Worm (Caenorhabditis elegans) whole organism, mixed stage, embryonic: ENCODE measurements around the gene Y79H2A.12.

ENCODE experiments used
- M03D4.4 ChIP-seq: sonication (generic microtip); optimal IDR thresholded peaks from 2 replicates; lab custom pipeline; 2017; ENCODE audit warnings: mild to moderate bottlenecking, missing genetic modification characterization, missing compliant biosample characterization
- bed-3 ChIP-seq: fragments of 200-800 bp; sonication (Bioruptor generic); optimal IDR thresholded peaks from 3 replicates; lab custom pipeline; 2018; ENCODE audit warnings: mild to moderate bottlenecking, missing genetic modification characterization, moderate library complexity, missing compliant biosample characterization
- blmp-1 ChIP-seq: fragments of 150-350 bp; optimal IDR thresholded peaks from 2 replicates; lab custom pipeline; 2014; ENCODE audit warnings: missing biosample characterization, missing genetic modification characterization
- ceh-39 ChIP-seq: fragments of 150-350 bp; optimal IDR thresholded peaks from 2 replicates; lab custom pipeline; 2014; ENCODE audit warnings: missing biosample characterization, missing genetic modification characterization
- ceh-43 ChIP-seq: fragments of 200-800 bp; sonication (Bioruptor generic); optimal IDR thresholded peaks from 2 replicates; lab custom pipeline; 2018; ENCODE audit warnings: mild to moderate bottlenecking, missing genetic modification characterization, moderate library complexity, missing compliant biosample characterization
- ces-1 ChIP-seq: fragments of 150-350 bp; optimal IDR thresholded peaks from 2 replicates; lab custom pipeline; 2014; ENCODE audit warnings: missing biosample characterization, missing genetic modification reagents, missing genetic modification characterization
- cnd-1 ChIP-seq: fragments of 200-800 bp; sonication (Bioruptor generic); optimal IDR thresholded peaks from 2 replicates; lab custom pipeline; 2018; ENCODE audit warnings: mild to moderate bottlenecking, missing genetic modification characterization, missing compliant biosample characterization
- drap-1 ChIP-seq: fragments of 200-800 bp; sonication (Bioruptor generic); optimal IDR thresholded peaks from 3 replicates; lab custom pipeline; 2018; ENCODE audit warnings: mild to moderate bottlenecking, missing genetic modification characterization, missing compliant biosample characterization
- elt-1 ChIP-seq: sonication (generic microtip); optimal IDR thresholded peaks from 2 replicates; lab custom pipeline; 2017; ENCODE audit warnings: missing genetic modification characterization, mild to moderate bottlenecking, missing compliant biosample characterization, antibody characterized with exemption, moderate library complexity, borderline replicate concordance; ENCODE audit not compliant: insufficient read depth
- elt-3 ChIP-seq: fragments of 150-350 bp; optimal IDR thresholded peaks from 2 replicates; lab custom pipeline; 2014; ENCODE audit warnings: missing biosample characterization, missing genetic modification characterization
- flh-1 ChIP-seq: fragments of 200-800 bp; sonication (Bioruptor generic); optimal IDR thresholded peaks from 2 replicates; lab custom pipeline; 2018; ENCODE audit warnings: mild to moderate bottlenecking, missing genetic modification characterization, moderate library complexity, missing compliant biosample characterization
- ham-2 ChIP-seq: fragments of 200-800 bp; sonication (Bioruptor generic); optimal IDR thresholded peaks from 2 replicates; lab custom pipeline; 2018; ENCODE audit warnings: mild to moderate bottlenecking, missing genetic modification characterization, missing compliant biosample characterization
- hlh-1 ChIP-seq: fragments of 150-350 bp; optimal IDR thresholded peaks from 2 replicates; lab custom pipeline; 2014; ENCODE audit warnings: missing biosample characterization, missing genetic modification reagents, missing genetic modification characterization
- lin-13 ChIP-seq: fragments of 150-350 bp; optimal IDR thresholded peaks from 2 replicates; lab custom pipeline; 2014; ENCODE audit warnings: missing biosample characterization, missing genetic modification characterization
- lsy-2 ChIP-seq: fragments of 150-350 bp; optimal IDR thresholded peaks from 2 replicates; lab custom pipeline; 2014; ENCODE audit warnings: missing biosample characterization, missing genetic modification characterization
- mab-5 ChIP-seq: fragments of 150-350 bp; optimal IDR thresholded peaks from 2 replicates; lab custom pipeline; 2014; ENCODE audit warnings: missing biosample characterization, missing genetic modification characterization
- mep-1 ChIP-seq: fragments of 150-350 bp; optimal IDR thresholded peaks from 2 replicates; lab custom pipeline; 2017; ENCODE audit warnings: missing biosample characterization, missing genetic modification reagents, missing genetic modification characterization, inconsistent platforms
- mls-2 ChIP-seq: sonication (generic microtip); optimal IDR thresholded peaks from 2 replicates; lab custom pipeline; 2016; ENCODE audit warnings: mild to moderate bottlenecking, missing genetic modification characterization, moderate library complexity, missing compliant biosample characterization
- nhr-12 ChIP-seq: fragments of 150-350 bp; optimal IDR thresholded peaks from 2 replicates; lab custom pipeline; 2014; ENCODE audit warnings: missing biosample characterization, missing genetic modification characterization
- nhr-237 ChIP-seq: fragments of 150-350 bp; optimal IDR thresholded peaks from 2 replicates; lab custom pipeline; 2014; ENCODE audit warnings: missing biosample characterization, missing genetic modification characterization
- nhr-28 ChIP-seq: fragments of 150-350 bp; optimal IDR thresholded peaks from 2 replicates; lab custom pipeline; 2014; ENCODE audit warnings: missing biosample characterization, missing genetic modification characterization
- nhr-76 ChIP-seq: sonication (generic microtip); optimal IDR thresholded peaks from 2 replicates; lab custom pipeline; 2017; ENCODE audit warnings: missing biosample characterization, missing genetic modification characterization
- pha-4 ChIP-seq: fragments of 150-350 bp; optimal IDR thresholded peaks from 2 replicates; lab custom pipeline; 2018; ENCODE audit warnings: missing biosample characterization, missing genetic modification reagents, missing genetic modification characterization
- sem-2 ChIP-seq: fragments of 200-800 bp; sonication (Bioruptor generic); optimal IDR thresholded peaks from 2 replicates; lab custom pipeline; 2018; ENCODE audit warnings: mild to moderate bottlenecking, missing genetic modification characterization, missing compliant biosample characterization
- snpc-4 ChIP-seq: fragments of 150-350 bp; optimal IDR thresholded peaks from 2 replicates; lab custom pipeline; 2014; ENCODE audit warnings: missing biosample characterization, missing genetic modification characterization
- sptf-1 ChIP-seq: sonication (generic microtip); optimal IDR thresholded peaks from 2 replicates; lab custom pipeline; 2017; ENCODE audit warnings: mild to moderate bottlenecking, missing genetic modification characterization, moderate library complexity, missing compliant biosample characterization
- tbx-8 ChIP-seq: fragments of 200-800 bp; sonication (Bioruptor generic); optimal IDR thresholded peaks from 2 replicates; lab custom pipeline; 2018; ENCODE audit warnings: mild to moderate bottlenecking, missing genetic modification characterization, moderate library complexity, missing compliant biosample characterization
- unc-120 ChIP-seq: sonication (generic microtip); optimal IDR thresholded peaks from 2 replicates; lab custom pipeline; 2017; ENCODE audit warnings: missing genetic modification characterization, missing compliant biosample characterization; ENCODE audit not compliant: poor library complexity, severe bottlenecking
- unc-39 ChIP-seq: fragments of 150-350 bp; optimal IDR thresholded peaks from 2 replicates; lab custom pipeline; 2014; ENCODE audit warnings: missing biosample characterization, missing genetic modification characterization
- unc-62 ChIP-seq: fragments of 150-350 bp; optimal IDR thresholded peaks from 2 replicates; lab custom pipeline; 2014; ENCODE audit warnings: missing biosample characterization, missing genetic modification reagents, missing genetic modification characterization
- zip-8 ChIP-seq: fragments of 150-350 bp; optimal IDR thresholded peaks from 2 replicates; lab custom pipeline; 2014; ENCODE audit warnings: missing biosample characterization, missing genetic modification characterization
- ztf-11 ChIP-seq: fragments of 150-350 bp; optimal IDR thresholded peaks from 2 replicates; lab custom pipeline; 2014; ENCODE audit warnings: missing biosample characterization, missing genetic modification characterization

Gene Y79H2A.12

ce11 chrIII:12013718-12014117 is 15.0 kb downstream of the Y79H2A.12 start:
- TF ChIP-seq elt-1 (tag; lab: Kevin White, UChicago): no peak
- no peak for TF ChIP-seq hlh-1 (tag; lab: Kevin White, UChicago)
- TF ChIP-seq nhr-237: no peak
- TF ChIP-seq drap-1 (GFP tag; lab: Kevin White, UChicago): no peak
- TF ChIP-seq lin-13 (tag; lab: Kevin White, UChicago): no peak
- no peak for TF ChIP-seq elt-3 (tag; lab: Kevin White, UChicago)
- no peak for TF ChIP-seq mls-2 (tag; lab: Kevin White, UChicago)
- no peak for TF ChIP-seq ham-2 (GFP tag; lab: Kevin White, UChicago)
- TF ChIP-seq pha-4 (tag; lab: Kevin White, UChicago): no peak
- no peak for TF ChIP-seq snpc-4
- TF ChIP-seq unc-120 (tag; lab: Kevin White, UChicago): no peak
- no peak for TF ChIP-seq sem-2 (GFP tag; lab: Kevin White, UChicago)
- TF ChIP-seq unc-62 (GFP tag; lab: Kevin White, UChicago): no peak

ce11 chrIII:12013054-12013453 is 15.6 kb downstream of the Y79H2A.12 start:
- TF ChIP-seq mep-1 (tag; lab: Kevin White, UChicago) (no peak), unc-62 (GFP tag; lab: Kevin White, UChicago) (no peak), pha-4 (tag; lab: Kevin White, UChicago) (no peak), M03D4.4 (tag; lab: Kevin White, UChicago) (no peak), ham-2 (GFP tag; lab: Kevin White, UChicago) (no peak), cnd-1 (tag; lab: Kevin White, UChicago) (no peak), elt-3 (tag; lab: Kevin White, UChicago) (no peak), unc-120 (tag; lab: Kevin White, UChicago) (no peak), tbx-8 (no peak), sem-2 (GFP tag; lab: Kevin White, UChicago) (no peak), nhr-76 (tag; lab: Kevin White, UChicago) (no peak), blmp-1 (tag; lab: Kevin White, UChicago) (no peak), ztf-11 (no peak), sptf-1 (tag; lab: Kevin White, UChicago) (no peak), drap-1 (GFP tag; lab: Kevin White, UChicago) (no peak), elt-1 (tag; lab: Kevin White, UChicago) (no peak), ces-1 (GFP tag; lab: Kevin White, UChicago) (no peak), mab-5 (tag; lab: Kevin White, UChicago) (no peak), flh-1 (no peak), bed-3 (no peak)

- TF ChIP-seq sptf-1 (tag; lab: Kevin White, UChicago) (no peak), snpc-4 (no peak), lsy-2 (tag; lab: Kevin White, UChicago) (no peak), drap-1 (GFP tag; lab: Kevin White, UChicago) (no peak), flh-1 (no peak), ceh-39 (no peak), unc-62 (GFP tag; lab: Kevin White, UChicago) (no peak), nhr-237 (no peak), cnd-1 (tag; lab: Kevin White, UChicago) (no peak), unc-39 (tag; lab: Kevin White, UChicago) (no peak), tbx-8 (no peak), M03D4.4 (tag; lab: Kevin White, UChicago) (no peak)
Observed at ce11 chrIII:12009764-12010163, 18.9 kb downstream of the Y79H2A.12 start.

ce11 chrIII:12009321-12009720 is 19.3 kb downstream of the Y79H2A.12 start:
- TF ChIP-seq lin-13 (tag; lab: Kevin White, UChicago) (no peak), mls-2 (tag; lab: Kevin White, UChicago) (no peak), mab-5 (tag; lab: Kevin White, UChicago) (no peak), snpc-4 (no peak), bed-3 (no peak), ceh-39 (no peak), ceh-43 (no peak), nhr-28 (tag; lab: Kevin White, UChicago) (no peak), nhr-76 (tag; lab: Kevin White, UChicago) (no peak), hlh-1 (tag; lab: Kevin White, UChicago) (no peak), nhr-12 (tag; lab: Kevin White, UChicago) (no peak), ham-2 (GFP tag; lab: Kevin White, UChicago) (no peak), unc-120 (tag; lab: Kevin White, UChicago) (no peak), ztf-11 (no peak), sptf-1 (tag; lab: Kevin White, UChicago) (no peak), pha-4 (tag; lab: Kevin White, UChicago) (no peak), lsy-2 (tag; lab: Kevin White, UChicago) (no peak), drap-1 (GFP tag; lab: Kevin White, UChicago) (no peak), zip-8 (tag; lab: Kevin White, UChicago) (no peak), tbx-8 (no peak)
